Fruit fly (Drosophila melanogaster) whole organism, embryonic: ENCODE measurements around the gene trbl.
A peak's percentile ranks its signal among the peaks of the same experiment; 100 is the strongest.

Source experiments
- Antp ChIP-seq: fragments of 200-800 bp; sonication (Bioruptor generic); optimal IDR thresholded peaks from 3 replicates; lab custom pipeline; 2016; ENCODE audit warnings: missing biosample characterization, missing genetic modification characterization
- Asciz ChIP-seq: fragments of 200-800 bp; sonication (Bioruptor generic); optimal IDR thresholded peaks from 2 replicates; lab custom pipeline; 2017; ENCODE audit warnings: missing biosample characterization, mild to moderate bottlenecking, missing genetic modification characterization, missing genetic modification reagents
- Blimp-1 ChIP-seq: fragments of 200-800 bp; sonication (Bioruptor generic); optimal IDR thresholded peaks from 3 replicates; lab custom pipeline; 2018; ENCODE audit warnings: missing biosample characterization, missing genetic modification characterization, mild to moderate bottlenecking, moderate library complexity, missing genetic modification reagents
- CG10462 ChIP-seq: fragments of 200-800 bp; sonication (Bioruptor generic); optimal IDR thresholded peaks from 2 replicates; lab custom pipeline; 2016; ENCODE audit warnings: missing biosample characterization, missing genetic modification characterization
- CG11247 ChIP-seq: fragments of 200-800 bp; sonication (Bioruptor generic); IDR thresholded peaks from 2 replicates; pipeline ENCODE4 v1.3.6; 2022; ENCODE audit warnings: missing biosample characterization, missing genetic modification characterization
- CG12942 ChIP-seq: fragments of 200-800 bp; sonication (Bioruptor generic); optimal IDR thresholded peaks from 3 replicates; lab custom pipeline; 2016; ENCODE audit warnings: missing biosample characterization, missing genetic modification characterization
- CG14860 ChIP-seq: fragments of 200-800 bp; sonication (Bioruptor generic); IDR thresholded peaks from 3 replicates; pipeline ENCODE4 v1.3.6; 2022; ENCODE audit warnings: missing biosample characterization, missing genetic modification characterization; ENCODE audit not compliant: partially characterized antibody
- CG17328 ChIP-seq: fragments of 200-800 bp; sonication (Bioruptor generic); IDR thresholded peaks from 2 replicates; pipeline ENCODE4 v1.3.6; 2022; ENCODE audit warnings: missing biosample characterization, missing genetic modification characterization
- CG31388 ChIP-seq: fragments of 200-800 bp; sonication (Bioruptor generic); optimal IDR thresholded peaks from 2 replicates; lab custom pipeline; 2016; ENCODE audit warnings: missing biosample characterization, missing genetic modification characterization
- CG32767 ChIP-seq: fragments of 200-800 bp; sonication (Bioruptor generic); IDR thresholded peaks from 2 replicates; pipeline ENCODE4 v1.3.6; 2022; ENCODE audit warnings: missing biosample characterization, missing genetic modification characterization
- CG3281 ChIP-seq: fragments of 200-800 bp; sonication (Bioruptor generic); optimal IDR thresholded peaks from 3 replicates; lab custom pipeline; 2017; ENCODE audit warnings: missing biosample characterization, mild to moderate bottlenecking, missing genetic modification characterization
- CG33213 ChIP-seq: fragments of 200-800 bp; sonication (Bioruptor generic); optimal IDR thresholded peaks from 3 replicates; lab custom pipeline; 2016; ENCODE audit warnings: missing biosample characterization, missing genetic modification characterization
- CG34224 ChIP-seq: fragments of 200-800 bp; sonication (Bioruptor generic); IDR thresholded peaks from 3 replicates; pipeline ENCODE4 v1.3.6; 2022; ENCODE audit warnings: missing biosample characterization, missing genetic modification characterization; ENCODE audit not compliant: partially characterized antibody
- CG3838 ChIP-seq: fragments of 200-800 bp; sonication (Bioruptor generic); optimal IDR thresholded peaks from 3 replicates; lab custom pipeline; 2016; ENCODE audit warnings: missing biosample characterization, missing genetic modification characterization
- CG4820 ChIP-seq: fragments of 200-800 bp; sonication (Bioruptor generic); optimal IDR thresholded peaks from 3 replicates; lab custom pipeline; 2016; ENCODE audit warnings: missing biosample characterization, missing genetic modification characterization
- CG6683 ChIP-seq: fragments of 200-800 bp; sonication (Bioruptor generic); optimal IDR thresholded peaks from 2 replicates; lab custom pipeline; 2017; ENCODE audit warnings: missing biosample characterization, mild to moderate bottlenecking, missing genetic modification characterization, missing genetic modification reagents
- CG6689 ChIP-seq: fragments of 200-800 bp; sonication (Bioruptor generic); IDR thresholded peaks from 2 replicates; pipeline ENCODE4 v1.3.6; 2022; ENCODE audit warnings: missing biosample characterization, missing genetic modification characterization
- CG7372 ChIP-seq: fragments of 200-800 bp; sonication (Bioruptor generic); IDR thresholded peaks from 2 replicates; pipeline ENCODE4 v1.3.6; 2022; ENCODE audit warnings: missing biosample characterization, missing genetic modification characterization
- CG9727 ChIP-seq: fragments of 200-800 bp; sonication (Bioruptor generic); optimal IDR thresholded peaks from 3 replicates; lab custom pipeline; 2017; ENCODE audit warnings: missing biosample characterization, mild to moderate bottlenecking, missing genetic modification characterization
- CG9932 ChIP-seq: fragments of 200-800 bp; sonication (Bioruptor generic); IDR thresholded peaks from 2 replicates; pipeline ENCODE4 v1.3.6; 2022; ENCODE audit warnings: missing biosample characterization, missing genetic modification characterization
- Dbx ChIP-seq: fragments of 200-800 bp; sonication (Bioruptor generic); IDR thresholded peaks from 3 replicates; pipeline ENCODE4 v1.3.6; 2022; ENCODE audit warnings: missing biosample characterization, missing genetic modification characterization
- Fer3 ChIP-seq: fragments of 200-800 bp; sonication (Bioruptor generic); optimal IDR thresholded peaks from 2 replicates; lab custom pipeline; 2018; ENCODE audit warnings: missing biosample characterization, mild to moderate bottlenecking, missing genetic modification characterization, moderate library complexity
- HHEX ChIP-seq: fragments of 200-800 bp; sonication (Bioruptor generic); optimal IDR thresholded peaks from 3 replicates; lab custom pipeline; 2017; ENCODE audit warnings: missing biosample characterization, mild to moderate bottlenecking, missing genetic modification characterization, missing genetic modification reagents
- HmgD ChIP-seq: fragments of 200-800 bp; sonication (Bioruptor generic); optimal IDR thresholded peaks from 3 replicates; lab custom pipeline; 2016; ENCODE audit warnings: missing biosample characterization, missing genetic modification characterization
- Hr78 ChIP-seq, 2 experiments: fragments of 200-800 bp in 1 of 2; fragments of >200 bp in 1 of 2; sonication (Bioruptor generic) in 1 of 2; optimal IDR thresholded peaks; 2 replicates each; lab custom pipeline; 2017 to 2019; ENCODE audit warnings: missing biosample characterization in 2 of 2, missing genetic modification characterization in 2 of 2, mild to moderate bottlenecking in 1 of 2, moderate library complexity in 1 of 2
- Kr ChIP-seq: fragments of 200-800 bp; sonication (Bioruptor generic); optimal IDR thresholded peaks from 2 replicates; lab custom pipeline; 2017; ENCODE audit warnings: missing biosample characterization, mild to moderate bottlenecking, missing genetic modification characterization
- Pdp1 ChIP-seq, 2 experiments: fragments of 200-800 bp; sonication (Bioruptor generic); optimal IDR thresholded peaks; 3 replicates each; lab custom pipeline; 2016; ENCODE audit warnings: missing biosample characterization in 2 of 2, missing genetic modification characterization in 2 of 2, mild to moderate bottlenecking in 1 of 2, moderate library complexity in 1 of 2
- Rx ChIP-seq: fragments of 200-800 bp; sonication (Bioruptor generic); IDR thresholded peaks from 2 replicates; pipeline ENCODE4 v1.3.6; 2022; ENCODE audit warnings: missing biosample characterization, missing genetic modification characterization
- Trl ChIP-seq, 3 experiments: fragments of >200 bp in 2 of 3; fragments of 200-800 bp in 1 of 3; sonication (Bioruptor generic) in 1 of 3; optimal IDR thresholded peaks; 2 replicates in 1 of 3; 3 replicates in 2 of 3; lab custom pipeline; 2016 to 2017; ENCODE audit warnings: missing biosample characterization in 1 of 3, missing genetic modification characterization in 1 of 3
- bsh ChIP-seq, 2 experiments: fragments of 200-800 bp; sonication (Bioruptor generic); optimal IDR thresholded peaks; 2 replicates each; lab custom pipeline; 2017 to 2018; ENCODE audit warnings: mild to moderate bottlenecking in 2 of 2, missing biosample characterization in 2 of 2, missing genetic modification characterization in 2 of 2, moderate library complexity in 1 of 2
- chm ChIP-seq: fragments of 200-800 bp; sonication (Bioruptor generic); IDR thresholded peaks from 2 replicates; pipeline ENCODE4 v1.3.6; 2022; ENCODE audit warnings: missing biosample characterization, missing genetic modification characterization
- chn ChIP-seq: fragments of 200-800 bp; sonication (Bioruptor generic); optimal IDR thresholded peaks from 2 replicates; lab custom pipeline; 2016; ENCODE audit warnings: missing biosample characterization, missing genetic modification characterization
- corto ChIP-seq: fragments of 200-800 bp; sonication (Bioruptor generic); optimal IDR thresholded peaks from 2 replicates; lab custom pipeline; 2016; ENCODE audit warnings: missing biosample characterization, mild to moderate bottlenecking, missing genetic modification characterization, moderate library complexity
- ems ChIP-seq: fragments of 200-800 bp; sonication (Bioruptor generic); optimal IDR thresholded peaks from 3 replicates; lab custom pipeline; 2016; ENCODE audit warnings: missing biosample characterization, missing genetic modification characterization
- esg ChIP-seq: fragments of 200-800 bp; sonication (Bioruptor generic); conservative IDR thresholded peaks from 2 replicates; pipeline ENCODE4 v1.3.6; 2022; ENCODE audit warnings: missing biosample characterization, missing genetic modification characterization
- fd64A ChIP-seq: fragments of 200-800 bp; sonication (Bioruptor generic); optimal IDR thresholded peaks from 3 replicates; lab custom pipeline; 2018; ENCODE audit warnings: missing biosample characterization, mild to moderate bottlenecking, missing genetic modification characterization
- jigr1 ChIP-seq: fragments of 200-800 bp; sonication (Bioruptor generic); IDR thresholded peaks from 3 replicates; pipeline ENCODE4 v1.3.6; 2022; ENCODE audit warnings: missing biosample characterization, missing genetic modification characterization
- kah ChIP-seq: fragments of 200-800 bp; sonication (Bioruptor generic); optimal IDR thresholded peaks from 2 replicates; lab custom pipeline; 2018; ENCODE audit warnings: missing biosample characterization, mild to moderate bottlenecking, missing genetic modification characterization
- lmd ChIP-seq: fragments of 200-800 bp; sonication (Bioruptor generic); IDR thresholded peaks from 2 replicates; pipeline ENCODE4 v1.3.6; 2022; ENCODE audit warnings: missing biosample characterization, missing genetic modification characterization
- mam ChIP-seq: fragments of 200-800 bp; sonication (Bioruptor generic); optimal IDR thresholded peaks from 3 replicates; lab custom pipeline; 2016; ENCODE audit warnings: missing biosample characterization, missing genetic modification characterization
- nau ChIP-seq: fragments of 200-800 bp; sonication (Bioruptor generic); optimal IDR thresholded peaks from 3 replicates; lab custom pipeline; 2017; ENCODE audit warnings: missing biosample characterization, mild to moderate bottlenecking, missing genetic modification characterization, missing genetic modification reagents
- onecut ChIP-seq: fragments of 200-800 bp; sonication (Bioruptor generic); IDR thresholded peaks from 2 replicates; pipeline ENCODE4 v1.3.6; 2022; ENCODE audit warnings: missing biosample characterization, missing genetic modification characterization
- run ChIP-seq: fragments of 200-800 bp; sonication (Bioruptor generic); optimal IDR thresholded peaks from 3 replicates; lab custom pipeline; 2018; ENCODE audit warnings: missing biosample characterization, mild to moderate bottlenecking, missing genetic modification characterization
- sisA ChIP-seq: fragments of 200-800 bp; sonication (Bioruptor generic); IDR thresholded peaks from 2 replicates; pipeline ENCODE4 v1.3.6; 2022; ENCODE audit warnings: missing biosample characterization, missing genetic modification characterization
- tna ChIP-seq: fragments of 200-800 bp; sonication (Bioruptor generic); IDR thresholded peaks from 2 replicates; pipeline ENCODE4 v1.3.6; 2022; ENCODE audit warnings: missing biosample characterization, missing genetic modification characterization; ENCODE audit not compliant: partially characterized antibody
- unpg ChIP-seq: fragments of 200-800 bp; sonication (Bioruptor generic); optimal IDR thresholded peaks from 3 replicates; lab custom pipeline; 2018; ENCODE audit warnings: missing biosample characterization, mild to moderate bottlenecking, missing genetic modification characterization, moderate library complexity
- wor ChIP-seq: fragments of 200-800 bp; sonication (Bioruptor generic); IDR thresholded peaks from 2 replicates; pipeline ENCODE4 v1.3.6; 2022; ENCODE audit warnings: missing biosample characterization, missing genetic modification characterization

The trbl gene

DNA sequence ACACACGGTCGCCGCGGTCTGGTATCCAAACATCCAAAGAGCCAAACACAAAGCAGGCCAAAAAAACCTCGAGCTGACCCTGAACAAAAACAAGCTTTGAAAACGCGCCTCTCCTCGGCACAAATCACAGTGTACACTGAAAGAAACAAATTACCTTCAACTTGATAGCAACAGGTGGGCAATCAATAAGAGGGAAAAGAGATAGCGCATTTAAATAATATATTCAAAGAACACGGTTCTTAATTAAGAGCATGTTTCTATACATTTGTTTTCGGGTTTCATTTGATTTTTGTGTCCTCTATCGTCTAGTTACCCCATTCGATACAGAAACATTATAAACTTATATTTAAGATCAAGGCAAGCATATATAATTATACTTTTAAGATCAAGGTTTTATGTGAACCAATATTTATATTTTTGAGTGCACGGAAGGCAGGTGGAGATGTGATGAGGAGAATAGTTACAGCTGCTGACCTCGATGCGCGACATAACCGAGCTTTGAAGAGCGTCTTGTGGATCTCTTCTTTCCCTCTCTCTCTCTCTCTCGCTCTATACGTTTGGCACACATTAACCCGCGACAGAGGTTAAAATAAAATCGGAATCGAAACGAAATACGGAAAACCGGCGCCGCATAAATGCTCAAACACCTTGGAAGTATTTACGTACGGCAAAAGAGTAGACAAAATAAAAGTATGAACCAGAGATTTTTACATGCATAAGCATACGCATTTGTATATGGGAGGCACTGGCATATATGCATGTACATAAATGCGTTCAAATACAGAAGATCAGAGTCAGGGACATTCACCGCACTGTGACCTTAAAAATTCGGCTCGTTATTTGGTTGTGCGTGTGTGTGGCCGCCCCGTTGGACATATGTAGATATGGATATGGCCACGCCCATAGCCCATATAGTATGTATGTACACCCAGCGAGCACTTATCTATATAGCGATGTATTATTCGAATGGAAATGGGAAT is 2.9 kb downstream of the trbl start (continued):
- 0 out of 3 replicates have a peak, but pooled peaks have one; percentile 5 for TF ChIP-seq CG34224 (GFP tag; lab: Robert Waterston, UW)
- TF ChIP-seq ems (GFP tag; lab: Kevin White, UChicago) = peak; percentile 69
- peak; percentile 76 for TF ChIP-seq CG10462
- no peak for TF ChIP-seq chm (GFP tag; lab: Robert Waterston, UW)
- peak; percentile 79 for TF ChIP-seq CG12942 (GFP tag; lab: Kevin White, UChicago)
- TF ChIP-seq Dbx (GFP tag; lab: Robert Waterston, UW) = peak; percentile 61; the same call in 2 of the 3 replicates
- peak; percentile 19 for TF ChIP-seq CG3838 (GFP tag; lab: Kevin White, UChicago)
- peak; percentile 89 for TF ChIP-seq Asciz (GFP tag; lab: Kevin White, UChicago)
- TF ChIP-seq run = peak; percentile 76
- peak; percentile 89 for TF ChIP-seq CG3281 (GFP tag; lab: Kevin White, UChicago)
- TF ChIP-seq nau (GFP tag; lab: Kevin White, UChicago) = peak; percentile 81
- peak; percentile 68 for TF ChIP-seq onecut (GFP tag; lab: Robert Waterston, UW)
- peak; percentile 48; the same call in 1 of the 3 replicates for TF ChIP-seq jigr1
- peak; percentile 47 for TF ChIP-seq CG33213
- no peak for TF ChIP-seq HmgD (GFP tag; lab: Kevin White, UChicago)
- peak; percentile 58 to 82 for TF ChIP-seq bsh (GFP tag; optimal IDR thresholded peaks at IDR 0.05; lab: Kevin White, UChicago)
- TF ChIP-seq sisA = peak; percentile 83
- TF ChIP-seq corto (GFP tag; lab: Kevin White, UChicago) = peak; percentile 71
- TF ChIP-seq esg (GFP tag; lab: Robert Waterston, UW) = peak; percentile 78
- TF ChIP-seq CG11247 (GFP tag; lab: Robert Waterston, UW) = 0 out of 2 replicates have a peak, but pooled peaks have one; percentile 28
- peak; percentile 69 to 85 for TF ChIP-seq Pdp1 (GFP tag; optimal IDR thresholded peaks at IDR 0.05; lab: Kevin White, UChicago)
- TF ChIP-seq tna (GFP tag; lab: Robert Waterston, UW) = no peak
- no peak for TF ChIP-seq CG14860
- TF ChIP-seq CG4820 (GFP tag; lab: Kevin White, UChicago) = peak; percentile 74
- TF ChIP-seq CG9932 (GFP tag; lab: Robert Waterston, UW) = peak; percentile 80
- peak; percentile 11 for TF ChIP-seq fd64A (GFP tag; lab: Kevin White, UChicago)
- TF ChIP-seq HHEX (GFP tag; lab: Kevin White, UChicago) = peak; percentile 85
- TF ChIP-seq Blimp-1 (GFP tag; lab: Kevin White, UChicago) = peak; percentile 81
- no peak for TF ChIP-seq Kr
- TF ChIP-seq CG32767 = no peak
- TF ChIP-seq CG6683 (GFP tag; lab: Kevin White, UChicago) = peak; percentile 63
- peak; percentile 85 for TF ChIP-seq lmd (GFP tag; lab: Robert Waterston, UW)
- TF ChIP-seq kah = peak; percentile 93
- TF ChIP-seq CG31388 (GFP tag; lab: Kevin White, UChicago) = peak; percentile 67
- TF ChIP-seq Antp = peak; percentile 58
- peak; percentile 48; the same call in 1 of the 2 replicates for TF ChIP-seq Rx
- peak in 1 of 2 experiments; percentile 93 for TF ChIP-seq Hr78 (GFP tag; optimal IDR thresholded peaks at IDR 0.05; lab: Kevin White, UChicago)
- TF ChIP-seq CG9727 (GFP tag; lab: Kevin White, UChicago) = peak; percentile 78
- TF ChIP-seq chn = peak; percentile 73
- TF ChIP-seq Fer3 (tag; lab: Kevin White, UChicago) = peak; percentile 83
- TF ChIP-seq wor = peak; percentile 40; the same call in 1 of the 2 replicates
- TF ChIP-seq unpg (GFP tag; lab: Kevin White, UChicago) = peak; percentile 89
- peak; percentile 62 for TF ChIP-seq CG17328 (GFP tag; lab: Robert Waterston, UW)
- TF ChIP-seq CG6689 (GFP tag; lab: Robert Waterston, UW) = peak; percentile 84
- peak; percentile 51 to 67 for TF ChIP-seq Trl (optimal IDR thresholded peaks at IDR 0.05; lab: Kevin White, UChicago)
- peak; percentile 65 for TF ChIP-seq Trl (GFP tag; optimal IDR thresholded peaks at IDR 0.05; lab: Kevin White, UChicago)
- TF ChIP-seq mam (GFP tag; lab: Kevin White, UChicago) = peak; percentile 77
- peak; percentile 71 for TF ChIP-seq CG7372 (GFP tag; lab: Robert Waterston, UW)
